Fruit fly (Drosophila melanogaster): ENCODE results near the gene CG15879.

The CG15879 gene

DNA sequence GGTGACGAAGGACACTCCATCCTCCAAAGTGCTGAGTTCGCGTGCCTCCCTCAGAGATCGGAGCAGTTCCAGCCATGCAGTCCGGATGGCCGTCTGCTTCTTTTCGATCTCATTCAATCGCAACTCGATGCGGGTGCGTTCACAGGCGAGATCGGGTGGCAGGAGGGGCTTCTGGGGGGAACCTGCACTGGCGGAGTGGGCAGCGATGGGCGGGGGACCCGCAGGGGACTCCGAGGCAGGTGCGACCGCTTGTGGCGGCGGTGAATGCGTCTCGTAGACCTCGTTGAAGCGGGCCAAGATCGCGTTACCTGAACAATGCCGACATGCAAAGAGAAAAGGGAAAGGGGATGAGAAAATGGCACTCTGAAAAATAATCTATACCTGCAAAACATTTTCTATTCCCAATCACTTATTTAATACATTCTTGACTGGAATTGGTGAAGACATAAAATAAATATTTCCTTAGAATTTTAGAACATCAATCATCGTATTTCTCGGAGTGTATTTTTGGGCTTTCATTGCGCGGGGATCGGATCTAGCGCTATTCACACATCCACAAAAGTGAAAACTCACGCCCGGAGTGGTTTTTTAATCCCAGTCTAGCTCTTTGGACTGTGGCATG is 10.1 kb downstream of the CG15879 start (continued):
- TF ChIP-seq CG12659 (GFP tag; optimal IDR thresholded peaks at IDR 0.05) (peak; percentile 25), prd (optimal IDR thresholded peaks at IDR 0.05) (no peak), prd (GFP tag; IDR thresholded peaks at IDR 0.05) (peak; percentile 57; the same call in 1 of the 3 replicates), cwo (GFP tag; optimal IDR thresholded peaks at IDR 0.05) (no peak), CG17829 (tag; optimal IDR thresholded peaks at IDR 0.05) (peak; percentile 66), Max (GFP tag; optimal IDR thresholded peaks at IDR 0.05) (no peak), Poxn (GFP tag; IDR thresholded peaks at IDR 0.05) (no peak), CG5180 (GFP tag; optimal IDR thresholded peaks at IDR 0.05) (peak; percentile 58), CG4282 (GFP tag; optimal IDR thresholded peaks at IDR 0.05) (no peak), pnt (GFP tag; optimal IDR thresholded peaks at IDR 0.05) (peak; percentile 24), B-H1 (GFP tag; IDR thresholded peaks at IDR 0.05) (no peak), CG31441 (GFP tag; IDR thresholded peaks at IDR 0.05) (peak; percentile 76), Bteb2 (GFP tag; optimal IDR thresholded peaks at IDR 0.05) (no peak), sima (GFP tag; optimal IDR thresholded peaks at IDR 0.05) (no peak), CG14667 (GFP tag; IDR thresholded peaks at IDR 0.05) (peak; percentile 12; the same call in 1 of the 2 replicates), CG5953 (GFP tag; IDR thresholded peaks at IDR 0.05) (0 out of 2 replicates have a peak, but pooled peaks have one; percentile 19), CG11504 (tag; optimal IDR thresholded peaks at IDR 0.05) (peak; percentile 69), ato (GFP tag; IDR thresholded peaks at IDR 0.05; ENCODE audit: partially characterized antibody) (no peak), Gsc (GFP tag; IDR thresholded peaks at IDR 0.05) (0 out of 2 replicates have a peak, but pooled peaks have one; percentile 11), row (GFP tag; IDR thresholded peaks at IDR 0.05) (peak; percentile 61; the same call in 2 of the 3 replicates), phol (tag; optimal IDR thresholded peaks at IDR 0.05) (peak; percentile 69), CG11723 (GFP tag; optimal IDR thresholded peaks at IDR 0.05) (peak; percentile 10), Antp (GFP tag; optimal IDR thresholded peaks at IDR 0.05) (no peak), CG7556 (GFP tag; optimal IDR thresholded peaks at IDR 0.05) (peak; percentile 40), Mrtf (GFP tag; IDR thresholded peaks at IDR 0.05) (no peak), ranshi (GFP tag; IDR thresholded peaks at IDR 0.05) (0 out of 2 replicates have a peak, but pooled peaks have one; percentile 31), CG30431 (GFP tag; optimal IDR thresholded peaks at IDR 0.05) (no peak), CG7928 (GFP tag; optimal IDR thresholded peaks at IDR 0.05) (no peak), CG9609 (GFP tag; optimal IDR thresholded peaks at IDR 0.05) (no peak), CG10979 (tag; optimal IDR thresholded peaks at IDR 0.05) (peak; percentile 81), danr (GFP tag; IDR thresholded peaks at IDR 0.05) (no peak), lab (GFP tag; optimal IDR thresholded peaks at IDR 0.05) (peak; percentile 34), CG6791 (GFP tag; IDR thresholded peaks at IDR 0.05; ENCODE audit: partially characterized antibody) (no peak), CG6254 (GFP tag; optimal IDR thresholded peaks at IDR 0.05) (peak; percentile 55), hkb (optimal IDR thresholded peaks at IDR 0.05) (no peak), hkb (GFP tag; IDR thresholded peaks at IDR 0.05) (peak; percentile 40; the same call in 1 of the 2 replicates), CG8944 (GFP tag; optimal IDR thresholded peaks at IDR 0.05) (no peak), trh (GFP tag; optimal IDR thresholded peaks at IDR 0.05) (no peak), wek (GFP tag; optimal IDR thresholded peaks at IDR 0.05) (no peak), mld (GFP tag; IDR thresholded peaks at IDR 0.05; ENCODE audit: partially characterized antibody) (no peak), CG3838 (GFP tag; optimal IDR thresholded peaks at IDR 0.05) (no peak), CG1792 (GFP tag; optimal IDR thresholded peaks at IDR 0.05) (no peak), nerfin-2 (GFP tag; IDR thresholded peaks at IDR 0.05; ENCODE audit: partially characterized antibody) (no peak), Spps (tag; optimal IDR thresholded peaks at IDR 0.05) (peak; percentile 74), dm (GFP tag; optimal IDR thresholded peaks at IDR 0.05) (no peak), Side (GFP tag; optimal IDR thresholded peaks at IDR 0.05) (no peak), CG33213 (GFP tag; optimal IDR thresholded peaks at IDR 0.05) (no peak), E2f1 (GFP tag; IDR thresholded peaks at IDR 0.05) (no peak; the same call in 1 of the 2 replicates), corto (GFP tag; optimal IDR thresholded peaks at IDR 0.05) (no peak), fru (optimal IDR thresholded peaks at IDR 0.05) (no peak), esg (GFP tag; conservative IDR thresholded peaks at IDR 0.05) (peak; percentile 39; the same call in 1 of the 2 replicates)

Data from whole organism, embryonic.